Fruit fly (Drosophila melanogaster): ENCODE results near the gene Hakai.

Hakai gene

dm6 chr2L:19583926-19584392 is 1.7 kb upstream of the Hakai start, which contains the start of the genes PCNA2 and CG10366 (continued):
- TF ChIP-seq CG1529 (GFP tag; optimal IDR thresholded peaks at IDR 0.05) (no peak), Blimp-1 (GFP tag; optimal IDR thresholded peaks at IDR 0.05) (peak; percentile 35), cato (GFP tag; optimal IDR thresholded peaks at IDR 0.05; ENCODE audit: borderline replicate concordance) (peak; percentile 37), Ptx1 (GFP tag; IDR thresholded peaks at IDR 0.05) (peak; percentile 46; the same call in 1 of the 2 replicates), pnt (GFP tag; optimal IDR thresholded peaks at IDR 0.05) (peak; percentile 69), tup (GFP tag; optimal IDR thresholded peaks at IDR 0.05) (peak; percentile 21), CG18476 (GFP tag; optimal IDR thresholded peaks at IDR 0.05) (peak; percentile 54), CG1233 (GFP tag; optimal IDR thresholded peaks at IDR 0.05) (peak; percentile 42), Atf6 (GFP tag; IDR thresholded peaks at IDR 0.05) (peak; percentile 42; the same call in 1 of the 2 replicates), pita (GFP tag; optimal IDR thresholded peaks at IDR 0.05) (no peak), PHDP (tag; optimal IDR thresholded peaks at IDR 0.05) (peak; percentile 48), Atf3 (GFP tag; optimal IDR thresholded peaks at IDR 0.05) (peak; percentile 65), stc (GFP tag; IDR thresholded peaks at IDR 0.05) (no peak), hkb (optimal IDR thresholded peaks at IDR 0.05) (peak; percentile 79), hkb (GFP tag; IDR thresholded peaks at IDR 0.05) (0 out of 2 replicates have a peak, but pooled peaks have one; percentile 23), jumu (GFP tag; optimal IDR thresholded peaks at IDR 0.05) (peak; percentile 78), CG4617 (GFP tag; optimal IDR thresholded peaks at IDR 0.05; ENCODE audit: borderline replicate concordance) (peak; percentile 87), Meics (GFP tag; optimal IDR thresholded peaks at IDR 0.05) (peak; percentile 56), Side (GFP tag; optimal IDR thresholded peaks at IDR 0.05) (peak; percentile 71), HmgD (GFP tag; optimal IDR thresholded peaks at IDR 0.05) (peak; percentile 71), row (GFP tag; IDR thresholded peaks at IDR 0.05) (peak; percentile 85), CG30020 (tag; optimal IDR thresholded peaks at IDR 0.05) (peak; percentile 52), CG34224 (GFP tag; IDR thresholded peaks at IDR 0.05; ENCODE audit: partially characterized antibody) (peak; percentile 62; the same call in 1 of the 3 replicates), CG43689 (GFP tag; IDR thresholded peaks at IDR 0.05) (no peak), CG2116 (GFP tag; optimal IDR thresholded peaks at IDR 0.05) (peak; percentile 66), sens-2 (GFP tag; IDR thresholded peaks at IDR 0.05) (no peak), dm (GFP tag; optimal IDR thresholded peaks at IDR 0.05) (peak; percentile 63), kni (GFP tag; optimal IDR thresholded peaks at IDR 0.05) (peak; percentile 42), Hand (GFP tag; optimal IDR thresholded peaks at IDR 0.05) (no peak), C15 (GFP tag; IDR thresholded peaks at IDR 0.05) (no peak), dan (GFP tag; IDR thresholded peaks at IDR 0.05) (no peak), gem (tag; optimal IDR thresholded peaks at IDR 0.05) (peak; percentile 78), otp (GFP tag; IDR thresholded peaks at IDR 0.05) (no peak), phol (tag; optimal IDR thresholded peaks at IDR 0.05) (peak; percentile 90), pum (GFP tag; optimal IDR thresholded peaks at IDR 0.05) (peak; percentile 74), CG5245 (GFP tag; optimal IDR thresholded peaks at IDR 0.05) (peak; percentile 48), CG10654 (GFP tag; optimal IDR thresholded peaks at IDR 0.05) (peak; percentile 70), rib (GFP tag; IDR thresholded peaks at IDR 0.05) (no peak), CG8944 (GFP tag; optimal IDR thresholded peaks at IDR 0.05) (peak; percentile 60), fd102C (GFP tag; optimal IDR thresholded peaks at IDR 0.05) (no peak), danr (GFP tag; IDR thresholded peaks at IDR 0.05) (no peak), croc (GFP tag; conservative IDR thresholded peaks at IDR 0.05) (no peak), maf-S (GFP tag; optimal IDR thresholded peaks at IDR 0.05) (peak; percentile 59), Ets65A (GFP tag) (peak; percentile 96), HLH4C (GFP tag; IDR thresholded peaks at IDR 0.05; ENCODE audit: partially characterized antibody) (no peak), Gsc (GFP tag; IDR thresholded peaks at IDR 0.05) (no peak), unpg (GFP tag; optimal IDR thresholded peaks at IDR 0.05) (peak; percentile 67), Adf1 (GFP tag; IDR thresholded peaks at IDR 0.05) (no peak), lilli (GFP tag; optimal IDR thresholded peaks at IDR 0.05) (peak; percentile 83), CG16815 (GFP tag; optimal IDR thresholded peaks at IDR 0.05) (peak; percentile 5), CG6272 (GFP tag; IDR thresholded peaks at IDR 0.05) (no peak), CG12659 (GFP tag; optimal IDR thresholded peaks at IDR 0.05) (peak; percentile 88)

Measured in whole organism, embryonic.